Fruit fly (Drosophila melanogaster) whole organism, larva: ENCODE results near the gene Tim17b1.
A peak's percentile ranks its signal among the peaks of the same experiment; 100 is the strongest.

ENCODE experiments used
- noc ChIP-seq: fragments of 200-800 bp; sonication (Bioruptor generic); optimal IDR thresholded peaks from 3 replicates; lab custom pipeline; 2019; ENCODE audit warnings: missing biosample characterization, mild to moderate bottlenecking, missing genetic modification characterization, moderate library complexity

The Tim17b1 gene

DNA sequence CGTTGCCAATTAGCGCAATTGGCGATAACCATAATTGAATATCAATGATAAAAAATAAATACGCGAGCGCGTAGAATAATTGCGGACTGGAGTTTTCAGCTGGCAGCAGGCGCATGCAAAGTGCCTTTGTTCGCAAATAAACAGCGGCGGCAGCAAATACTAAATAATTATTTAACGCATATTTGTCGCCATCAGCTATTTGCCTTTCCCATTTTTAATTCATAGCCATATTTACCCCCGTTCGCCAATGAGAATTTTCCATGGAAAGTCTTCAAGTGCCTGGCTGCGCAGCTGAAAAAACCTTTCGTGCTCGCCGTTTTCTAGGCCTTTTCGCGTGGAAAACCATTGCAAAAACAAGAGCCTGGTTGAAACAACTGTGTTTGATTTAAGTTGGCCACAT lies 2.0 kb downstream of the Tim17b1 start:
- TF ChIP-seq noc (tag; lab: Kevin White, UChicago) = peak; percentile 60

DNA sequence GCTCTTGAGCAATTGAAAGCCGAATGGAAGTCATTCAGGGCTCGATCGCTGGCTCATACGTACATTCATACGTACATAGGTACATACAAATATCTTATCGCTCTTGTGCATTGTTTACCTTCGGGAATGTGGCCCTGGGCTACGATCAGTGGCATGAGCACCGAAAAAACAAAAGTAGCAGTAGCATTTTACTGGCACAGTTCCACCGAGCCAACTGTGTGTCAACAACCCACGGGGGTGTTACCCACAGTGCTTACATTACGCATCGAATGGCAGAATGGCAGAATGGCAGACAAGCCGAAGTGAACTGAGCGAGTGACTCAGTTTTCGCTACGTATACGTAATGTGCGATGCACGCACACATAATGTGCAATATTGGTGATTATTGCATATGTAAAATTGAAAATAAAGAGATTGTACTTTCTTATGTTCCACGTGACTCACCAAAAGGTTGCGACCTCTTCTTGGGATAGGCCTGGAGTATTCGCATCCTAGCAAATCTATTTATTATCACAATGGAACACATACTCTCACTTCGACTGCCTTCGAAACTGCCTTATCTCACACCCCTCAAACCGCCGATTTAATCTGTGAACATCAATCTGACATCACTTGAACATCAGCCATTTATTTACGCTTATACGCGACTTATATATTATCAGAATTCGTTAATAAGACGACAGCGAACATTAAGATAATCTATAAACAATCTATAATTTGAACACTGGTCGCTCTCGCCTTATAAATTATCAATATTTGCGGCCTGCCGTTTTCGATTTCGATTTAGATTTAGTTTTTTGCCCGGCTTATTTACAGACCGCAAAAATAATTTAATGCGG lies 3.2 kb downstream of the Tim17b1 start:
- peak; percentile 90 for TF ChIP-seq noc (tag; lab: Kevin White, UChicago)

DNA sequence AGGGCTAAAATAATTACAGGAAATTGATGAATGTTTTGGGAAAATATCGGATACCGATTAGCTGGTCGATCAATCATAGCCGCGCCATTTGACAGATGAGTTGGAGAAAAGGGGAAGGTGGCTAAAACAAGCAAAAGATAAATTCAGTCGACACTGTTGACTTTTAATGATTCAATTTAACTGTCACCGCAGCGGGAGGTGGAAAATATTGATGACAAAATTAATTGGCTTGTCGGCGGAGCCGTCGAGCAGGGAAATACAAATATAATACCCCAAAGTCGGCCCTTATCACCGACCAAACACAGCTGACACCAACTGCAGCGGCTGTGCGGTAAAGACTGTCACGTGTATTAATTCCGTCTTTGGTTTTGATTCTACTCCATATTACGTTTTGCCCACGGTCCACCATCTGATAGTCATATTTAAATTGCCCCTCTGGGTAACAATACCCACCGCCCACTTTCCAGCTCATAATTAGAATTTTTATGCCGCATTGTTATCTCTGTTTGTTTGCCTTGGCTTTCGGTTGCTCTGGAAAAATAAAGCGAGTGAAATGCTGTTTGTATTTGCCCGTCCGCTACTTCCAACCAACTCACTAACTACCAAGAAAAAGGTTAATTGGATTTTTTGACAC lies 6.0 kb downstream of the Tim17b1 start:
- peak; percentile 26 for TF ChIP-seq noc (tag; lab: Kevin White, UChicago)

DNA sequence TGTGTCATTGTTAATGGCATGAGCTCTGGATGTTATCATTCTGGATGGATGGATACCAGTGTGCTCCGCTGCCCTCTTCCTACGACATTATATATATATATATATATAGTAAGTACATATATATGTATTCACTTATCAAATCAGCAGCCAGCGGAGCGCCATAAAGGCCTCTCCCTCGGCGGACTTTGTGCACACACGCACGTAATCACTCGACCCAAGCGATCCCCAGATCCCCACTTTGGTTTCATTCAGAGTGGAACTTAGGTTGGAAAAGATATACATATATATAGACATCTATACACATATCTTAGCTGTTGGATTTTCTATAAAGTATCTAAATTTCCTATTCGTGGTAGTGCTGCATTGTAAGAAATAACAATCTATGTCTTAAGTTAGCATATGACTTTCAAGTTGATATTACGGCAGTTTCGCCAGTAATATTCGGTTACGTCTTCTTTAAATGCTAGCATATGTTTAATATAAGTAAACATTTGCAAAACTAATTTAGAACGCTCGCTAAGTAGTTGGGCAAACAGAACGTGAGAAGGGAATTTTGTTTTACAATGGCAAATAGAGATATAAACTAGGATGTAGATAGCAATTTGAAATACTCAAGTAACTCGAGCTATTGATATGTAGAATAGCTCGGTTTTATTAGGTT lies 8.3 kb downstream of the Tim17b1 start:
- TF ChIP-seq noc (tag; lab: Kevin White, UChicago) = no peak

DNA sequence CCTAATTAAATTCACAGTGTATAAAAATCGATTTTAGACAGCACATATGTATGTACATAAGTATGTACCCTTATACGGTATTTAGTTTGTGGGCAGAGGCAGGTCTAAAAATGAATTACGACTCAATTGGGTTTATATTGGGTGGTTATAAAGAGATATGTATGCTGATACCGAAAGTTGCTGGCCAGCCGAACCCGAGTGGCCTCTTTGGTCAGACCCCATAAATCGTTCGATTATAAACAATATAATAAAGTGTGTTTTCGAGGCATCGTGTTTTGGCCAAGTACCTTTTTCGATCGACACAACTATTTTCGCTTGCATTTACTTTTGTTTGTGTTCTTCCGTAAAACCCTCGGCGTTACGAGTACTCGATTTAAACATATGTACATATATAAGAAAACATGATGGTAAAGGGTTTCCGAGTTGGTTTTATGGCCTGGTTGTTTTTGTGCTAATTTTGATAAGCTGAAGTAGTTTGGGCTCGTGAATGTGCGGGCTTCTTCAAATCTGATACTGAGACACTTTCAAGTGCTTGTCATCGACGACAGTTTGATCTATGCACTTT lies 9.4 kb downstream of the Tim17b1 start:
- TF ChIP-seq noc (tag; lab: Kevin White, UChicago) = peak; percentile 73

DNA sequence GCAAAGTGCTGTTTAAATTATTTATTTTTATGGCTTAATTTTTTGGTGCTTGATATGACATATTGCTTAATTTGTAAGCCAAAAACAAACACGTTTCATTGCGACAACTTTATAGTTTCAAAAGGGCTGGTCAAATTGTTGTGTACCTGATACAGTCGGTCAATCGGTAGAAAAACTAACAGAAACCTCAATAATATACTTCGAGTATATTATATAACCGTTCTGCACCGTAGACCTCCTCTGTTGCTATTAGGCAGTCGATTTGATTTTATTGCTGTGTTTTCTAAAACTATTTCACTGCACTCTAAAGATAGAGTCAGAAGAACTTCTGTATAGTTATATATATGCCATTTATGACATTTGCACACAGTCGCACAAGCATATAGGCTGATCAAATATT lies 10.3 kb downstream of the Tim17b1 start:
- TF ChIP-seq noc (tag; lab: Kevin White, UChicago) = no peak

DNA sequence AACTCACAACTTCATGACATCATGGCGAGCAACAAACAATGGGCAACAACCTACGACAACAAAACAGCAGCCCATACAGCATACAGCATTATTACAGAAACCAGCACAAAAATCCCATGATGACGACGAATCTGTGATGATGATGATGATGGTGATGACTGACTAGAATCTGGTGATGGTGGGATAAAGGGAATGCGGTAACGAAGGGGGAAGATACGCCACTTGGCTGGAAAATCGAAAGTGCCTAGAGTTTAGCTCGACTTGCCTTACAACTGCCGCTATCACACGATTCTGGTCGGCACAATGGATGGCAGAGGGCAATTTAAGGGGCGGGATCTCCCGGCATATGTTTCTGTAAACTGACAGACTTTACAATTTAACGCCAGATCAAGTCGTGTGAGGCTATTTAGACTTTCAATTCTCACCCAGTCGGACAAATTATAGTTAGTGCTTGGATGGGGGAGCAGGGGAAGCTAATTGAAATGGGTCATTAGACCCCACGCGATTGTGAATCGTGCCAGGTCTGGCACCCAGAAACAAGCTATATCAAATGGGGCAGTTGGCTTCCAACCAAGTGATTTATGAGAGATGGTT lies 15.2 kb downstream of the Tim17b1 start:
- TF ChIP-seq noc (tag; lab: Kevin White, UChicago) = no peak

DNA sequence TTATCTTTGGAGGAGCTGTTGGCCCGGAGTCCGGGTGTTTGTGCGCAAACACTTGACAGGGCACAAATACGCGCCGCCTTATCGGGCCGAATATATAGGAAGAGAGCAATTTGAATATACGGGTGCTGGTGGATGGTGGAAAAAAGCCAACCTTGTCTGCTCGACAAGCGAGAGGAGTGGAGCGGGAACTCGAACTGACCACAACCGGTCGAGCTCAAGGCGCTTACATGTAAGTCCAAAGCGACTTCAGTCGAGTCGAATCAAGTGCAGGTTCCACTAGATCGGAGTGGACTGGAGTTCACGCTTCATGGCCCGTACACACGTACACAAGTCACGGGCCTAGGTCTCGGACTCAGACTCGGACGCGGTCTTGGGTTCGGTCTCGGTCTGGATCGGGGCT lies 15.9 kb downstream of the Tim17b1 start:
- no peak for TF ChIP-seq noc (tag; lab: Kevin White, UChicago)

DNA sequence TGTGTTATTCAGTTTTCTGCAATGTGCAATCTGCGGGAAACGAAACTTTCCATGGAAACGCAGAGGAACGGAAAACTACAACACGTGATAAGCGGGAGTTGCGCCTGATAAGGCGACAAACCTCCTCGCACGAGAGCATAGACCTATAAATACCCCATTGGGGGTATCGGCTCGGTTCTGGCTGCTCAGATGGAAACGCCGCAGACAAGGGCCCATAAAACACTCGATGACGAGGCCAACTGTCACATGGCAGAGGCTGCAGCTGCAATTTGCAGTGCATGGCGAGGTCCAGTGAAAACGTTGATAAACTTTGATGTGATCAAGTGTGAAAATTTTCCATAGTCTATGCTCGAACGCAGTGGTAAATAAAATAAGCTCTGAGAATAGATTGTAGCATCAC lies 16.8 kb downstream of the Tim17b1 start:
- TF ChIP-seq noc (tag; lab: Kevin White, UChicago) = no peak

DNA sequence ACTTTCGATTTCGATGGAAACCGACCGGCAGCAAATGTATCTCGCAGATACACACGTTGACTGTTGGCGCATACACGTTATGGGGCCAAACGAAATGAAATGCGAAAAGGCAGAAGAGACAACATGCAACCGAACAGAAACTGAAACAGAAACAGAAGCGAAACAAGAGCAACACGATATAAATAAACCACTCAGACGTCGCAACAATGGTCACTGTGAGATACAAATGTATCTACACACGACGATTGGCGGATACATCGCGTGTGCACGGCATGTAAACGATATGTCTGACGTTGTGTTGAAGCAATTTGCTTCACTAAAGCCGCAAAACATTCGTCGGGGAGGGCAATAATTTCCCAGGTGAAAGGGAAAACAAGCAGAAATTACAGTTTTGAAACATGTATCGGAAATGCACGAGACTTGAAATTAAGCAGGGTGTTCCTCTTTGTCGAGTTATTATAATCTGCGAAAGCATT lies 17.7 kb downstream of the Tim17b1 start:
- TF ChIP-seq noc (tag; lab: Kevin White, UChicago) = no peak

DNA sequence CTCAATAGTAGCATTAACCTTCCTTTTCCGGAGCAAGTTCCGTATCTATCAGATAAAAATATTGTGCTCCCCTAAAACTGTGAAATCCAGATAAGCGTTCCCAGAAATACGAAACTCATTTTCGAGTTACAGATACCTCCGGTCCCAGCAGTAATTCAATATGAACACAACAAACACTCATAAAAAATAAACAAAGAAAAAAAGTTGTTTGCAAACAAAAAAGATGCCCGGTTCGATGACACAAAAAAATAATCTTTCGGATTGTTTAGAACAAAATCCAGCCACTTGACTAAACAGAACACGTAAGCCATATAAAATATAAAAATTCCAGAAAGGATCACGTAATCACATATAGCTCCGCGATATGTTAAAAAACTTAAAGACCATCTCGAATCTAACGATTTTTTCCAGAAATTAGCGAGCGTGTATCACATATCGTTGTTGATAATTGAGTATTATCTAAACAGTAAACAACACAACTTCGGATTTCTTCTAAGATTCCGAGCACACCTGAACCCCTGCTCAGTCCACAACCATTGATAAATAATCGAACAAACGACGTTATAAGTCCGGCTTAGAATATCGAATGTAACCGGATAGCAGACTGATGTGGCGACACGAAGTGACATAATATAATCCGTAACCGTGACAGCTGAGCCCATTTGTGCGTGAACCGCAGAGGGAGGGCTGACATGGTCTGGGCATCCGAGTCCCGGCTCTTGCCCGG lies 19.3 kb downstream of the Tim17b1 start:
- no peak for TF ChIP-seq noc (tag; lab: Kevin White, UChicago)

DNA sequence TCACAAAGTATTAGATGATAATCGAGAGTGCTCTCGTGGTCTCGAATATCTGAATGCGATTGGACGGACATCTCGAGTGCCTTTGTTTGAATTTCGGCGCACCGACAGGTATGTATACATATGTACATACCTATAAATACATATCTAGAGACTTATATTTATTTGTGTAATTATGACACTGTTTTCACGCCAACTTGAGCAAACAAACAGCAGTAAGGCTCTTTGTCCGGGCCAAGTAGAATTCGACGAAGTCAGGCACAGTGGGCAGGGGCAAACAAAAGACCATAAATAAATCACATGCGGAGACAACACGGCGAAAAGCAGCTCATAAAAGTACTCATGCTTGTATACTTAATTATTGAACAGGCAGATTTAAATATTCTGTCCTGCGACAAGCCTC lies 20.7 kb downstream of the Tim17b1 start:
- TF ChIP-seq noc (tag; lab: Kevin White, UChicago) = no peak

DNA sequence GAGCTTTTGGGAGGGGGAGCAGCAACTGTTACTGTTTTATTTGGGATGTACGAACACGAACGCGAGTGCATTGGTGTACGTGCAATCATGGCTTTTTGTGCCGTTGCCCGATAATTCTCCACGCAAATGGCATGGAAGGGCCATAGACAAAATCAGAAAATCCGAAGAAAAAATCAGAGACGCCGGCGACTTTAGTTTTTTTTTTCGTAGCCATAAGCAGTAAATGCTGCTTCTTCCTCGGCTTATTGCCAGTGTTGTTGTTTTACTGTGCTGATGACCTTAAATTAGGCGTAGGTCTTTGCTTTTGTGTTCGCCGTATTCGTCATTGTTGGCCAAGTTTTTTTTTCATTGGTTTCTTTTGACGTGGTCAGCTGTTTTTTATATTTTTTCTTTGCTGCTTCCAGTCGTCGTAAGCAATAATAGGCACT lies 22.3 kb downstream of the Tim17b1 start:
- TF ChIP-seq noc (tag; lab: Kevin White, UChicago) = no peak

DNA sequence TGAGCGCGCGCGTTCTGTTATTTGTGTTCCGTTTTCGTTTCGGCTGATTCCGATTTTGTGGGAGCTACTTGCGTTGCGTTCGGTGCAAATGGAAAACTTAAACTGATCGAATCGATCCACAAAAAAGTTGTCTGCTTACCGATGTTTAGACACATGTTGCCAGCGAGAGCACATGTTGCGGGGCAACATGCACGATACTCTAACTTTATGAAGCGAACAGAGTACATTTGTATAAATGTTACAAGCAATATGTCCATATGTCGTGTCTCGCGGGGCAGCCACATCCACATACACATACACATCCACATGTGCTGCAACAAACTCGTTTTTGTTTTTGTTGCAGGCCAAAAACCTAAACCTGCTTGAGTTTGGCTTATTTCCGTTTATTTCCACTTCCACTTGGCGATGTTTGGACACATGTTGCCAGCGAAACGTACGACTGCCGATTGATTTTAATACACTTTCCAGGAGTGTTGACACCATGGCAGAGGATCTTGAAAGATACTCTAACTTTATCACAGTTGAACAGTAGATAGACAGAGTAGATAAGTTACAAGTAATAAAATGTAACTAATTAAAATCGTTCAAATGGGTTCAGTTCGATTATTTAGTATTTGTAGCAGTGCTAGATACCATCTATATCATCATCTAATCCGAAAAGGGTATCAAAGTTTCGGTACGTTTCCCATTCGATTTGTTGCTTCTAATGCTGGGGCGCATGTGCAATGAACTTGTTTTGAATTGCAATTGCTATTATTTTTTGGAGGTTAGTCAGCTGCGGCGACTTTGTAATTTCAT lies 24.0 kb downstream of the Tim17b1 start:
- TF ChIP-seq noc (tag; lab: Kevin White, UChicago) = peak; percentile 4
